Fruit fly (Drosophila melanogaster): ENCODE results near the gene Gem4c.

Gene Gem4c

DNA sequence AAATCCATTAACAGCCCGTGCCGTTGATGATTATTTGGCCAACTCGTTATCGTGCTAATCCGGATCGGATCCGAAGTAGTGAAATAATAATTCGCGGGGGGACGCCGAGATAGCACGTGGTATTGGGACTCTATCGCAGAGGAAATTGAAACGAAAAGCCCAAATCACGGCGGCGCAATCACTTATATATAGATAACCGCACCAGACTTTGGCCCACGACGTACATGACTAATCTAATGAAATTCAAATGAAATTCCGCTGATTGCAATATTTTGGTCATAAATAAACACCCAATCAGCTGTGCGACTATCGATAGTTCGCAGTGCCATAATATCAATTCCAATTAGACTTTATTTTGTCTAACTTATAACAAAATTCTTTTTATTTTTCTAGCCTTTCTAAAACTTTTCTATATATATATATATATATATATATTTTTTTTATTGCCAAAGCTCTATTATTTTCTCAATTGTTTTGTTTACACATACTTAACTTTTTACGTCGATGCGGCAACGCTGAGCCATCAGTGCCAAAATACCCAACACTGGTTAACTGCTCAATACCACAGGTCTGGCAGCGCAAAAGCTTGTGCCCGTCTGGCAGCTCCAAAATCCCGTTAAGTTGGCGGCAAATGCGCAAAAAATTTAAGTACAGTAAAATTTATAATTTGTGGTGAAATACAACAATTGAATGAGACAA lies 23.7 kb downstream of the Gem4c start, which contains the start of gene CG6428 (continued):
- TF ChIP-seq CG32772 (GFP tag; IDR thresholded peaks at IDR 0.05): no peak
- TF ChIP-seq esg (GFP tag; conservative IDR thresholded peaks at IDR 0.05): no peak
- TF ChIP-seq CG18011 (GFP tag; optimal IDR thresholded peaks at IDR 0.05): peak; percentile 5
- no peak for TF ChIP-seq shn (GFP tag; optimal IDR thresholded peaks at IDR 0.05)
- TF ChIP-seq CG15011 (GFP tag; optimal IDR thresholded peaks at IDR 0.05): no peak
- TF ChIP-seq CG7963 (GFP tag; IDR thresholded peaks at IDR 0.05; ENCODE audit: partially characterized antibody): no peak
- 0 out of 3 replicates have a peak, but pooled peaks have one; percentile 36 for TF ChIP-seq ci (GFP tag; IDR thresholded peaks at IDR 0.05)
- no peak for TF ChIP-seq CG7786 (GFP tag; optimal IDR thresholded peaks at IDR 0.05)
- TF ChIP-seq bsh (GFP tag; optimal IDR thresholded peaks at IDR 0.05): peak in 1 of 2 experiments; percentile 26
- no peak for TF ChIP-seq eve (GFP tag; optimal IDR thresholded peaks at IDR 0.05)
- TF ChIP-seq kay (GFP tag; optimal IDR thresholded peaks at IDR 0.05): no peak
- peak; percentile 19 for TF ChIP-seq dmrt11E (tag; optimal IDR thresholded peaks at IDR 0.05)
- TF ChIP-seq CG18262 (tag; optimal IDR thresholded peaks at IDR 0.05): peak; percentile 26
- no peak for TF ChIP-seq CG4820 (GFP tag; optimal IDR thresholded peaks at IDR 0.05)
- no peak for TF ChIP-seq Oli (tag; optimal IDR thresholded peaks at IDR 0.05)
- TF ChIP-seq Eip74EF (GFP tag; optimal IDR thresholded peaks at IDR 0.05): no peak
- peak; percentile 33; the same call in 2 of the 3 replicates for TF ChIP-seq zfh1 (GFP tag; IDR thresholded peaks at IDR 0.05)
- TF ChIP-seq CG4617 (GFP tag; optimal IDR thresholded peaks at IDR 0.05; ENCODE audit: borderline replicate concordance): peak; percentile 13
- TF ChIP-seq ato (GFP tag; IDR thresholded peaks at IDR 0.05; ENCODE audit: partially characterized antibody): peak; percentile 9
- peak; percentile 42 for TF ChIP-seq CG9817 (tag; optimal IDR thresholded peaks at IDR 0.05)
- no peak for TF ChIP-seq CG6175 (GFP tag; IDR thresholded peaks at IDR 0.05)
- TF ChIP-seq CG2889 (GFP tag; IDR thresholded peaks at IDR 0.05): no peak
- no peak for TF ChIP-seq h (optimal IDR thresholded peaks at IDR 0.05)
- TF ChIP-seq Dll (GFP tag; IDR thresholded peaks at IDR 0.05; ENCODE audit: partially characterized antibody): peak; percentile 79
- TF ChIP-seq crp (GFP tag; optimal IDR thresholded peaks at IDR 0.05): peak in 1 of 2 experiments; percentile 85
- no peak for TF ChIP-seq gcm2 (GFP tag; optimal IDR thresholded peaks at IDR 0.05)
- no peak for TF ChIP-seq E2f1 (GFP tag; IDR thresholded peaks at IDR 0.05)
- no peak for TF ChIP-seq CG5180 (GFP tag; optimal IDR thresholded peaks at IDR 0.05)
- TF ChIP-seq CG16813 (GFP tag; IDR thresholded peaks at IDR 0.05; ENCODE audit: partially characterized antibody): peak; percentile 65
- TF ChIP-seq gsb-n (tag; optimal IDR thresholded peaks at IDR 0.05): no peak
- TF ChIP-seq chif (GFP tag; optimal IDR thresholded peaks at IDR 0.05): peak in 1 of 2 experiments; percentile 9
- no peak; the same call in 1 of the 2 replicates for TF ChIP-seq Adf1 (GFP tag; IDR thresholded peaks at IDR 0.05)
- TF ChIP-seq Neu2 (GFP tag; optimal IDR thresholded peaks at IDR 0.05; ENCODE audit: borderline replicate concordance): no peak
- no peak for TF ChIP-seq Camta (GFP tag; optimal IDR thresholded peaks at IDR 0.05)
- TF ChIP-seq ranshi (GFP tag; IDR thresholded peaks at IDR 0.05): peak; percentile 43; the same call in 1 of the 2 replicates
- TF ChIP-seq jumu (GFP tag; optimal IDR thresholded peaks at IDR 0.05): peak; percentile 11
- TF ChIP-seq caup (GFP tag; optimal IDR thresholded peaks at IDR 0.05; ENCODE audit: severe bottlenecking): peak; percentile 37
- peak; percentile 8 for TF ChIP-seq Mad (GFP tag; optimal IDR thresholded peaks at IDR 0.05)
- peak; percentile 5; the same call in 1 of the 3 replicates for TF ChIP-seq H15 (GFP tag; IDR thresholded peaks at IDR 0.05)
- TF ChIP-seq CG34224 (GFP tag; IDR thresholded peaks at IDR 0.05; ENCODE audit: partially characterized antibody): peak; percentile 67; the same call in 2 of the 3 replicates
- TF ChIP-seq E2f2 (GFP tag; IDR thresholded peaks at IDR 0.05): peak; percentile 87
- peak; percentile 56 for TF ChIP-seq GATAe (GFP tag; conservative IDR thresholded peaks at IDR 0.05)
- no peak for TF ChIP-seq CG11504 (tag; optimal IDR thresholded peaks at IDR 0.05)
- peak; percentile 26 for TF ChIP-seq chn (GFP tag; optimal IDR thresholded peaks at IDR 0.05)
- no peak for TF ChIP-seq rib (GFP tag; IDR thresholded peaks at IDR 0.05)
- peak; percentile 50 for TF ChIP-seq Xrp1 (GFP tag; IDR thresholded peaks at IDR 0.05)
- peak; percentile 35; the same call in 2 of the 3 replicates for TF ChIP-seq Dbx (GFP tag; IDR thresholded peaks at IDR 0.05)
- TF ChIP-seq Sox102F (GFP tag; optimal IDR thresholded peaks at IDR 0.05): no peak
